Fruit fly (Drosophila melanogaster) S2 (cell line): Measurements from ENCODE around the gene mRpS9.

Source experiments
- CG8478 ChIP-seq: fragments of >200 bp; optimal IDR thresholded peaks from 2 replicates; lab custom pipeline; 2018
- CTCF ChIP-seq, 2 experiments: fragments of >200 bp; optimal IDR thresholded peaks; 2 replicates each; lab custom pipeline; 2018

DNA sequence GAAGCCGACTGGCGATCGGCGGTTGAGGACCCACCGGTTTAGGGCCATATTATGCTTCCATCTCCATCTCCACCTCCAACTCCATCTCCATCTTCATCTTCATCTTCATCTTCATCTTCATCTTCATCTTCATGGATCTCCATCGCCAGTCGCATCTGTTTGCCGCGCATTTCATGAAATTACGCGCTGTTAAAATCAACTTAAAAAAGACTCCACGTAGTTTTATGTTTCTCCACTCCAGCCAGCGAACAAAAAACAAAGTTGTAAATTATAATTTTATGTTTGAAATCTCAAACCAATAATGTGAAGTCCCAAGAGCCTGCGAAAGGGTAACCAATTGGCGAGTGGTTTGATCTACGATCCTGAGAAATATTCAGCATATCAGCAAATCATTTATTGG, 47.7 kb upstream of the mRpS9 start:
- no peak for TF ChIP-seq CTCF (optimal IDR thresholded peaks at IDR 0.05; lab: Kevin White, UChicago)
- no peak for TF ChIP-seq CG8478 (lab: Kevin White, UChicago)
